Fruit fly (Drosophila melanogaster) whole organism, embryonic: ENCODE measurements around the gene TTLL6B.
A peak's percentile ranks its signal among the peaks of the same experiment; 100 is the strongest.

Source experiments
- CG10321 ChIP-seq: fragments of 200-800 bp; sonication (Bioruptor generic); IDR thresholded peaks from 2 replicates; pipeline ENCODE4 v1.3.6; 2022; ENCODE audit warnings: missing biosample characterization, missing genetic modification characterization
- CG10979 ChIP-seq: fragments of 200-800 bp; sonication (Bioruptor generic); optimal IDR thresholded peaks from 2 replicates; lab custom pipeline; 2018; ENCODE audit warnings: missing biosample characterization, mild to moderate bottlenecking, missing genetic modification characterization, moderate library complexity
- CG12155 ChIP-seq: fragments of 200-800 bp; sonication (Bioruptor generic); optimal IDR thresholded peaks from 3 replicates; lab custom pipeline; 2016; ENCODE audit warnings: missing biosample characterization, missing genetic modification characterization
- CG12219 ChIP-seq: fragments of 200-800 bp; sonication (Bioruptor generic); optimal IDR thresholded peaks from 3 replicates; lab custom pipeline; 2018; ENCODE audit warnings: missing biosample characterization, mild to moderate bottlenecking, missing genetic modification characterization
- CG1233 ChIP-seq: fragments of 200-800 bp; sonication (Bioruptor generic); optimal IDR thresholded peaks from 4 replicates; lab custom pipeline; 2018; ENCODE audit warnings: missing biosample characterization, mild to moderate bottlenecking, missing genetic modification characterization
- CG14965 ChIP-seq: fragments of 200-800 bp; sonication (Bioruptor generic); optimal IDR thresholded peaks from 2 replicates; lab custom pipeline; 2016; ENCODE audit warnings: missing biosample characterization, missing genetic modification characterization, borderline replicate concordance
- CG2712 ChIP-seq: fragments of 200-800 bp; optimal IDR thresholded peaks from 3 replicates; lab custom pipeline; 2019; ENCODE audit warnings: missing biosample characterization, mild to moderate bottlenecking, missing genetic modification characterization, moderate library complexity
- CG2875 ChIP-seq: fragments of 200-800 bp; sonication (Bioruptor generic); optimal IDR thresholded peaks from 2 replicates; lab custom pipeline; 2017; ENCODE audit warnings: missing biosample characterization, mild to moderate bottlenecking, missing genetic modification characterization, missing genetic modification reagents
- CG3726 ChIP-seq: fragments of 200-800 bp; sonication (Bioruptor generic); IDR thresholded peaks from 3 replicates; pipeline ENCODE4, ENCODE4 v1.3.6; 2022; ENCODE audit warnings: missing biosample characterization, missing genetic modification characterization
- CG3838 ChIP-seq: fragments of 200-800 bp; sonication (Bioruptor generic); optimal IDR thresholded peaks from 3 replicates; lab custom pipeline; 2016; ENCODE audit warnings: missing biosample characterization, missing genetic modification characterization
- CG4282 ChIP-seq: fragments of 200-800 bp; sonication (Bioruptor generic); optimal IDR thresholded peaks from 2 replicates; lab custom pipeline; 2016; ENCODE audit warnings: missing biosample characterization, missing genetic modification characterization
- CG4820 ChIP-seq: fragments of 200-800 bp; sonication (Bioruptor generic); optimal IDR thresholded peaks from 3 replicates; lab custom pipeline; 2016; ENCODE audit warnings: missing biosample characterization, missing genetic modification characterization
- CG5245 ChIP-seq: fragments of 200-800 bp; sonication (Bioruptor generic); optimal IDR thresholded peaks from 3 replicates; lab custom pipeline; 2016; ENCODE audit warnings: missing biosample characterization, missing genetic modification characterization
- CG6654 ChIP-seq: fragments of 200-800 bp; sonication (Bioruptor generic); optimal IDR thresholded peaks from 2 replicates; lab custom pipeline; 2017; ENCODE audit warnings: missing biosample characterization, mild to moderate bottlenecking, missing genetic modification characterization
- CG9609 ChIP-seq: fragments of 200-800 bp; sonication (Bioruptor generic); optimal IDR thresholded peaks from 3 replicates; lab custom pipeline; 2016; ENCODE audit warnings: missing biosample characterization, missing genetic modification characterization
- CG9876 ChIP-seq: fragments of 200-800 bp; sonication (Bioruptor generic); optimal IDR thresholded peaks from 2 replicates; lab custom pipeline; 2016; ENCODE audit warnings: missing biosample characterization, missing genetic modification characterization
- CHES-1-like ChIP-seq: fragments of 200-800 bp; sonication (Bioruptor generic); optimal IDR thresholded peaks from 2 replicates; lab custom pipeline; 2016; ENCODE audit warnings: missing biosample characterization, missing genetic modification characterization
- D ChIP-seq, 2 experiments: fragments of 200-800 bp in 1 of 2; fragments of >200 bp in 1 of 2; sonication (Bioruptor generic) in 1 of 2; optimal IDR thresholded peaks; 2 replicates in 1 of 2; 3 replicates in 1 of 2; lab custom pipeline; 2017; ENCODE audit warnings: mild to moderate bottlenecking in 1 of 2, missing biosample characterization in 1 of 2, missing genetic modification characterization in 1 of 2, missing genetic modification reagents in 1 of 2
- ERR ChIP-seq: fragments of 200-800 bp; sonication (Bioruptor generic); optimal IDR thresholded peaks from 2 replicates; lab custom pipeline; 2016; ENCODE audit warnings: missing biosample characterization, missing genetic modification characterization
- Hey ChIP-seq: fragments of 200-800 bp; sonication (Bioruptor generic); optimal IDR thresholded peaks from 3 replicates; lab custom pipeline; 2018; ENCODE audit warnings: missing biosample characterization, mild to moderate bottlenecking, missing genetic modification characterization
- Hr3 ChIP-seq: fragments of 200-800 bp; sonication (Bioruptor generic); optimal IDR thresholded peaks from 3 replicates; lab custom pipeline; 2016; ENCODE audit warnings: missing biosample characterization, missing genetic modification characterization
- NC2α ChIP-seq: fragments of 200-800 bp; sonication (Bioruptor generic); optimal IDR thresholded peaks from 2 replicates; lab custom pipeline; 2016; ENCODE audit warnings: missing biosample characterization, missing genetic modification characterization
- Sox102F ChIP-seq: fragments of 200-800 bp; sonication (Bioruptor generic); optimal IDR thresholded peaks from 2 replicates; lab custom pipeline; 2018; ENCODE audit warnings: missing biosample characterization, mild to moderate bottlenecking, missing genetic modification characterization, moderate library complexity
- Sry-δ ChIP-seq: fragments of 200-800 bp; sonication (Bioruptor generic); optimal IDR thresholded peaks from 2 replicates; lab custom pipeline; 2016; ENCODE audit warnings: missing biosample characterization, missing genetic modification characterization
- Xbp1 ChIP-seq: fragments of 200-800 bp; sonication (Bioruptor generic); optimal IDR thresholded peaks from 3 replicates; lab custom pipeline; 2016; ENCODE audit warnings: missing biosample characterization, mild to moderate bottlenecking, missing genetic modification characterization
- ara ChIP-seq: fragments of 200-800 bp; sonication (Bioruptor generic); IDR thresholded peaks from 2 replicates; pipeline ENCODE4 v1.3.6; 2022; ENCODE audit warnings: missing biosample characterization, missing genetic modification characterization
- chm ChIP-seq: fragments of 200-800 bp; sonication (Bioruptor generic); IDR thresholded peaks from 2 replicates; pipeline ENCODE4 v1.3.6; 2022; ENCODE audit warnings: missing biosample characterization, missing genetic modification characterization
- ci ChIP-seq: fragments of 200-800 bp; sonication (Bioruptor generic); IDR thresholded peaks from 3 replicates; pipeline ENCODE4 v1.3.6; 2022; ENCODE audit warnings: missing biosample characterization, missing genetic modification characterization
- croc ChIP-seq: fragments of 200-800 bp; sonication (Bioruptor generic); conservative IDR thresholded peaks from 3 replicates; pipeline ENCODE4 v1.3.6; 2022; ENCODE audit warnings: missing biosample characterization, missing genetic modification characterization
- dati ChIP-seq: fragments of 200-800 bp; sonication (Bioruptor generic); IDR thresholded peaks from 2 replicates; pipeline ENCODE4 v1.3.6; 2022; ENCODE audit warnings: missing biosample characterization, missing genetic modification characterization
- dysf ChIP-seq: fragments of 200-800 bp; sonication (Bioruptor generic); IDR thresholded peaks from 3 replicates; pipeline ENCODE4 v1.3.6; 2022; ENCODE audit warnings: missing biosample characterization, missing genetic modification characterization
- gce ChIP-seq: fragments of 200-800 bp; sonication (Bioruptor generic); IDR thresholded peaks from 3 replicates; pipeline ENCODE4 v1.3.6; 2022; ENCODE audit warnings: missing biosample characterization, missing genetic modification characterization
- gfzf ChIP-seq: fragments of 200-800 bp; sonication (Bioruptor generic); optimal IDR thresholded peaks from 2 replicates; lab custom pipeline; 2016; ENCODE audit warnings: missing biosample characterization, mild to moderate bottlenecking, missing genetic modification characterization, moderate library complexity
- grn ChIP-seq: fragments of 200-800 bp; sonication (Bioruptor generic); optimal IDR thresholded peaks from 3 replicates; lab custom pipeline; 2017; ENCODE audit warnings: missing biosample characterization, missing genetic modification characterization
- hb ChIP-seq: fragments of 200-800 bp; sonication (Bioruptor generic); IDR thresholded peaks from 3 replicates; pipeline ENCODE4 v1.3.6; 2022; ENCODE audit warnings: missing biosample characterization, missing genetic modification characterization; ENCODE audit not compliant: partially characterized antibody
- ind ChIP-seq: fragments of 200-800 bp; sonication (Bioruptor generic); optimal IDR thresholded peaks from 3 replicates; lab custom pipeline; 2016; ENCODE audit warnings: missing biosample characterization, missing genetic modification characterization
- lov ChIP-seq, 2 experiments: fragments of 200-800 bp in 1 of 2; fragments of >200 bp in 1 of 2; sonication (Bioruptor generic) in 1 of 2; IDR thresholded peaks in 1 of 2; optimal IDR thresholded peaks in 1 of 2; 2 replicates in 1 of 2; 3 replicates in 1 of 2; pipeline versions ENCODE4 v1.3.6 to Lab custom; 2017 to 2022; ENCODE audit warnings: missing biosample characterization in 1 of 2, missing genetic modification characterization in 1 of 2
- mirr ChIP-seq: fragments of 200-800 bp; sonication (Bioruptor generic); optimal IDR thresholded peaks from 3 replicates; lab custom pipeline; 2018; ENCODE audit warnings: missing biosample characterization, mild to moderate bottlenecking, missing genetic modification characterization
- nerfin-1 ChIP-seq: fragments of 200-800 bp; sonication (Bioruptor generic); optimal IDR thresholded peaks from 3 replicates; lab custom pipeline; 2019; ENCODE audit warnings: missing biosample characterization, mild to moderate bottlenecking, missing genetic modification characterization, moderate library complexity
- pan ChIP-seq, 4 experiments: fragments of >200 bp in 3 of 4; fragments of 200-800 bp in 1 of 4; sonication (Bioruptor generic) in 1 of 4; optimal IDR thresholded peaks in 3 of 4; IDR thresholded peaks in 1 of 4; 2 replicates each; pipeline versions ENCODE4 v1.3.6 to Lab custom; 2017 to 2022; ENCODE audit warnings: missing biosample characterization in 2 of 4, missing genetic modification characterization in 2 of 4, mixed read lengths in 1 of 4
- pita ChIP-seq: fragments of 200-800 bp; sonication (Bioruptor generic); optimal IDR thresholded peaks from 2 replicates; lab custom pipeline; 2017; ENCODE audit warnings: missing biosample characterization, mild to moderate bottlenecking, missing genetic modification characterization
- slbo ChIP-seq: fragments of 200-800 bp; sonication (Bioruptor generic); IDR thresholded peaks from 2 replicates; pipeline ENCODE4 v1.3.6; 2022; ENCODE audit warnings: missing biosample characterization, missing genetic modification characterization
- sob ChIP-seq: fragments of 200-800 bp; sonication (Bioruptor generic); IDR thresholded peaks from 2 replicates; pipeline ENCODE4 v1.3.6; 2022; ENCODE audit warnings: missing biosample characterization, missing genetic modification characterization
- stc ChIP-seq: fragments of 200-800 bp; sonication (Bioruptor generic); IDR thresholded peaks from 2 replicates; pipeline ENCODE4 v1.3.6; 2022; ENCODE audit warnings: missing biosample characterization, missing genetic modification characterization
- stwl ChIP-seq: fragments of 200-800 bp; sonication (Bioruptor generic); optimal IDR thresholded peaks from 3 replicates; lab custom pipeline; 2018; ENCODE audit warnings: missing biosample characterization, mild to moderate bottlenecking, missing genetic modification characterization, moderate library complexity
- tll ChIP-seq, 2 experiments: fragments of 200-800 bp in 1 of 2; fragments of >200 bp in 1 of 2; sonication (Bioruptor generic) in 1 of 2; optimal IDR thresholded peaks; 2 replicates each; lab custom pipeline; 2017 to 2019; ENCODE audit warnings: missing biosample characterization in 2 of 2, missing genetic modification characterization in 2 of 2, mild to moderate bottlenecking in 1 of 2, moderate library complexity in 1 of 2
- vvl ChIP-seq: fragments of 200-800 bp; sonication (Bioruptor generic); IDR thresholded peaks from 2 replicates; pipeline ENCODE4 v1.3.6; 2022; ENCODE audit warnings: missing biosample characterization, missing genetic modification characterization

TTLL6B gene

DNA sequence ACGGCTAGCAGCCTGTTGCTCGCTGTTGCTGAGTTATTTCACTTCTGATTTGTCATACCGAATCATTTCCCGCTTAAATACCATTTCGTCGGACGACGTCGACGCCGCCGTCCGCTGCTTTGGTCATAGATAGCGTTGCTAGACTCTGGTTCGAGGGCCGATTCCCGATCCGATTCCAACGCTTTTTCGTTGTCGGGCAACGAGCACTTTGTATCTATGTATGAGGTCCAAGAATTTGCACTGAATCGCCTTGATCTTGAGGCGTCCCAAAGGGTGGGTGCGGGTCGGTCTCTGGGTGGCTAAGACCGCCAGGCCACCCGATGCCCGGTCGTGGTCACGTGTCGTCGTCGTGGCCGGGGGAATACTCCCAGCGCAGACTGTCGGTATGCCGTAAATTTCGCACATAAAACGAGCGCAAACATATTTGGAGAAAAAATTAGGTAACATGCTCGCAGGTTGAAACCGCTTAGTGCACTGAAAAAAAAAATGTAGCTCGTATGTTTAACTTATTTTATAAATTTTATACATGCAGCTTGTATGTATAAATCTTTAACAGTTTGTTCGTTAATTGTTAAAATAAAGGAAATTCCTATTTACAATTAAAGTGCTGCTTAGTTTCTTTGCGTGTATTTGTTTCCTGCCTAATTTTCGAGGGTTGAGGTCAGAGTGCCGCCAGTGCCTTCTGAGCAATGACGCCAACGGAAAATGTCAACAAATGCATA, 41.5 kb upstream of the TTLL6B start, which contains the start of gene CG3348 (continued):
- TF ChIP-seq sob (GFP tag; lab: Robert Waterston, UW), result peak; percentile 79
- TF ChIP-seq CG1233, result peak; percentile 77
- TF ChIP-seq CG4282, result no peak
- peak; percentile 44 for TF ChIP-seq CG9609 (GFP tag; lab: Kevin White, UChicago)
- TF ChIP-seq D (optimal IDR thresholded peaks at IDR 0.05; lab: Kevin White, UChicago), result no peak
- peak; percentile 33 for TF ChIP-seq D (GFP tag; optimal IDR thresholded peaks at IDR 0.05; lab: Kevin White, UChicago)
- TF ChIP-seq dysf (GFP tag; lab: Robert Waterston, UW), result peak; percentile 83
- no peak for TF ChIP-seq Hey (tag; lab: Kevin White, UChicago)
- TF ChIP-seq CG9876 (GFP tag; lab: Kevin White, UChicago), result peak; percentile 10
- no peak for TF ChIP-seq grn
- peak; percentile 57 for TF ChIP-seq nerfin-1 (tag; lab: Kevin White, UChicago)
- TF ChIP-seq Hr3 (GFP tag; lab: Kevin White, UChicago), result peak; percentile 58
- no peak for TF ChIP-seq NC2α (GFP tag; lab: Kevin White, UChicago)
- peak; percentile 53 for TF ChIP-seq CG10979 (tag; lab: Kevin White, UChicago)
- peak; percentile 34; the same call in 1 of the 2 replicates for TF ChIP-seq dati
- peak; percentile 60; the same call in 1 of the 2 replicates for TF ChIP-seq chm (GFP tag; lab: Robert Waterston, UW)
- TF ChIP-seq CG3726, result no peak
- no peak for TF ChIP-seq lov (optimal IDR thresholded peaks at IDR 0.05; lab: Kevin White, UChicago)
- TF ChIP-seq lov (GFP tag; IDR thresholded peaks at IDR 0.05; lab: Robert Waterston, UW), result no peak
- no peak for TF ChIP-seq CG2875 (GFP tag; lab: Kevin White, UChicago)
- TF ChIP-seq mirr (GFP tag; lab: Kevin White, UChicago), result no peak
- peak; percentile 16 for TF ChIP-seq CG14965 (GFP tag; lab: Kevin White, UChicago)
- no peak for TF ChIP-seq Sry-δ (GFP tag; lab: Kevin White, UChicago)
- no peak for TF ChIP-seq tll (GFP tag; optimal IDR thresholded peaks at IDR 0.05; lab: Kevin White, UChicago)
- peak; percentile 64 for TF ChIP-seq CG2712 (tag; lab: Kevin White, UChicago)
- peak; percentile 39; the same call in 2 of the 3 replicates for TF ChIP-seq croc (GFP tag; lab: Robert Waterston, UW)
- no peak for TF ChIP-seq gfzf (GFP tag; lab: Kevin White, UChicago)
- TF ChIP-seq CG6654 (GFP tag; lab: Kevin White, UChicago), result peak; percentile 48
- peak; percentile 45; the same call in 1 of the 2 replicates for TF ChIP-seq ara (GFP tag; lab: Robert Waterston, UW)
- TF ChIP-seq CG12155 (GFP tag; lab: Kevin White, UChicago), result peak; percentile 73
- no peak for TF ChIP-seq CG3838 (GFP tag; lab: Kevin White, UChicago)
- peak; percentile 76 for TF ChIP-seq ind (GFP tag; lab: Kevin White, UChicago)
- peak; percentile 42 for TF ChIP-seq ERR (GFP tag; lab: Kevin White, UChicago)
- TF ChIP-seq CG12219 (GFP tag; lab: Kevin White, UChicago), result peak; percentile 53
- TF ChIP-seq hb (GFP tag; lab: Robert Waterston, UW), result no peak
- 0 out of 2 replicates have a peak, but pooled peaks have one; percentile 30 for TF ChIP-seq stc
- peak; percentile 50 for TF ChIP-seq CG5245 (GFP tag; lab: Kevin White, UChicago)
- no peak for TF ChIP-seq pita (GFP tag; lab: Kevin White, UChicago)
- TF ChIP-seq slbo (GFP tag; lab: Robert Waterston, UW), result peak; percentile 92
- TF ChIP-seq pan (optimal IDR thresholded peaks at IDR 0.05; lab: Kevin White, UChicago), result no peak
- peak in 1 of 2 experiments; percentile 74 for TF ChIP-seq pan (GFP tag; optimal IDR thresholded peaks at IDR 0.05 in 1 of 2, IDR thresholded peaks at IDR 0.05 in 1 of 2)
- TF ChIP-seq vvl (GFP tag; lab: Robert Waterston, UW), result peak; percentile 79
- peak; percentile 64 for TF ChIP-seq CG4820
- TF ChIP-seq gce (GFP tag; lab: Robert Waterston, UW), result 0 out of 3 replicates have a peak, but pooled peaks have one; percentile 20
- TF ChIP-seq Xbp1, result peak; percentile 58
- TF ChIP-seq CHES-1-like (GFP tag; lab: Kevin White, UChicago), result peak; percentile 63
- no peak for TF ChIP-seq CG10321 (GFP tag; lab: Robert Waterston, UW)
- TF ChIP-seq ci (GFP tag; lab: Robert Waterston, UW), result peak; percentile 65; the same call in 2 of the 3 replicates
- peak; percentile 73 for TF ChIP-seq Sox102F (GFP tag; lab: Kevin White, UChicago)
- TF ChIP-seq stwl (tag; lab: Kevin White, UChicago), result no peak
